Fruit fly (Drosophila melanogaster) whole organism, prepupa: ENCODE measurements around the gene CG6470.

Experiments
- Blimp-1 ChIP-seq: fragments of 200-800 bp; sonication (Bioruptor generic); optimal IDR thresholded peaks from 3 replicates; lab custom pipeline; 2017; ENCODE audit warnings: missing biosample characterization, missing genetic modification characterization, mild to moderate bottlenecking, moderate library complexity, missing genetic modification reagents
- CG10631 ChIP-seq: fragments of 200-800 bp; sonication (Bioruptor generic); optimal IDR thresholded peaks from 2 replicates; lab custom pipeline; 2016; ENCODE audit warnings: missing biosample characterization, missing genetic modification characterization
- CG10669 ChIP-seq: fragments of 200-800 bp; sonication (Bioruptor generic); optimal IDR thresholded peaks from 3 replicates; lab custom pipeline; 2018; ENCODE audit warnings: missing biosample characterization, mild to moderate bottlenecking, missing genetic modification characterization, moderate library complexity
- CG11294 ChIP-seq: fragments of 200-800 bp; sonication (Bioruptor generic); IDR thresholded peaks from 2 replicates; pipeline ENCODE4 v1.3.6; 2022; ENCODE audit warnings: missing biosample characterization, missing genetic modification characterization
- CG11762 ChIP-seq: fragments of 200-800 bp; sonication (Bioruptor generic); optimal IDR thresholded peaks from 3 replicates; lab custom pipeline; 2016; ENCODE audit warnings: missing biosample characterization, missing genetic modification characterization; ENCODE audit not compliant: insufficient read depth
- CG15336 ChIP-seq: fragments of 200-800 bp; sonication (Bioruptor generic); IDR thresholded peaks from 2 replicates; pipeline ENCODE4 v1.3.6; 2022; ENCODE audit warnings: missing biosample characterization, missing genetic modification characterization
- CG1621 ChIP-seq: fragments of 200-800 bp; sonication (Bioruptor generic); optimal IDR thresholded peaks from 3 replicates; lab custom pipeline; 2018; ENCODE audit warnings: missing biosample characterization, mild to moderate bottlenecking, missing genetic modification characterization
- CG16779 ChIP-seq: fragments of 200-800 bp; sonication (Bioruptor generic); optimal IDR thresholded peaks from 3 replicates; lab custom pipeline; 2017; ENCODE audit warnings: missing biosample characterization, mild to moderate bottlenecking, missing genetic modification characterization
- CG3032 ChIP-seq: fragments of 200-800 bp; optimal IDR thresholded peaks from 2 replicates; lab custom pipeline; 2019; ENCODE audit warnings: missing biosample characterization, mild to moderate bottlenecking, missing genetic modification characterization, moderate library complexity
- CG32006 ChIP-seq: fragments of 200-800 bp; sonication (Bioruptor generic); optimal IDR thresholded peaks from 3 replicates; lab custom pipeline; 2017; ENCODE audit warnings: missing biosample characterization, mild to moderate bottlenecking, missing genetic modification characterization
- CG34406 ChIP-seq: fragments of 200-800 bp; sonication (Bioruptor generic); optimal IDR thresholded peaks from 3 replicates; lab custom pipeline; 2016; ENCODE audit warnings: missing biosample characterization, missing genetic modification characterization
- CG3919 ChIP-seq: fragments of 200-800 bp; sonication (Bioruptor generic); optimal IDR thresholded peaks from 3 replicates; lab custom pipeline; 2016; ENCODE audit warnings: missing biosample characterization, missing genetic modification characterization
- CG4318 ChIP-seq: fragments of 200-800 bp; sonication (Bioruptor generic); optimal IDR thresholded peaks from 3 replicates; lab custom pipeline; 2017; ENCODE audit warnings: missing biosample characterization, mild to moderate bottlenecking, missing genetic modification characterization
- CG6163 ChIP-seq: fragments of 200-800 bp; sonication (Bioruptor generic); IDR thresholded peaks from 3 replicates; pipeline ENCODE4 v1.3.6; 2022; ENCODE audit warnings: missing biosample characterization, missing genetic modification characterization
- CG6276 ChIP-seq: fragments of 200-800 bp; sonication (Bioruptor generic); optimal IDR thresholded peaks from 2 replicates; lab custom pipeline; 2017; ENCODE audit warnings: missing biosample characterization, mild to moderate bottlenecking, missing genetic modification characterization
- CG6792 ChIP-seq: fragments of 200-800 bp; sonication (Bioruptor generic); optimal IDR thresholded peaks from 3 replicates; lab custom pipeline; 2016; ENCODE audit warnings: missing biosample characterization, missing genetic modification characterization
- CG6808 ChIP-seq: fragments of 200-800 bp; sonication (Bioruptor generic); optimal IDR thresholded peaks from 3 replicates; lab custom pipeline; 2017; ENCODE audit warnings: missing biosample characterization, missing genetic modification characterization, mild to moderate bottlenecking, moderate library complexity, missing genetic modification reagents
- CG6854 ChIP-seq: fragments of 200-800 bp; sonication (Bioruptor generic); optimal IDR thresholded peaks from 2 replicates; lab custom pipeline; 2017; ENCODE audit warnings: missing biosample characterization, mild to moderate bottlenecking, missing genetic modification characterization
- CG7368 ChIP-seq: fragments of 200-800 bp; sonication (Bioruptor generic); optimal IDR thresholded peaks from 3 replicates; lab custom pipeline; 2016; ENCODE audit warnings: missing biosample characterization, missing genetic modification characterization
- CG8632 ChIP-seq: fragments of 200-800 bp; sonication (Bioruptor generic); optimal IDR thresholded peaks from 3 replicates; lab custom pipeline; 2016; ENCODE audit warnings: missing biosample characterization, missing genetic modification characterization
- CG9139 ChIP-seq: fragments of 200-800 bp; sonication (Bioruptor generic); optimal IDR thresholded peaks from 3 replicates; lab custom pipeline; 2017; ENCODE audit warnings: missing biosample characterization, mild to moderate bottlenecking, missing genetic modification characterization
- Eip78C ChIP-seq: fragments of 200-800 bp; sonication (Bioruptor generic); peaks from one replicate; lab custom pipeline; 2016; ENCODE audit warnings: missing biosample characterization, missing genetic modification characterization
- Eip93F ChIP-seq: fragments of 200-800 bp; sonication (Bioruptor generic); optimal IDR thresholded peaks from 2 replicates; lab custom pipeline; 2016; ENCODE audit warnings: missing biosample characterization, mild to moderate bottlenecking, missing genetic modification characterization
- Ets96B ChIP-seq: fragments of 200-800 bp; optimal IDR thresholded peaks from 2 replicates; lab custom pipeline; 2019; ENCODE audit warnings: missing biosample characterization, mild to moderate bottlenecking, missing genetic modification characterization, moderate library complexity
- Gug ChIP-seq: fragments of 200-800 bp; sonication (Bioruptor generic); IDR thresholded peaks from 2 replicates; pipeline ENCODE4 v1.3.6; 2022; ENCODE audit warnings: missing biosample characterization, missing genetic modification characterization
- Hr4 ChIP-seq: fragments of 200-800 bp; sonication (Bioruptor generic); optimal IDR thresholded peaks from 3 replicates; lab custom pipeline; 2016; ENCODE audit warnings: missing biosample characterization, missing genetic modification characterization
- Lpt ChIP-seq: fragments of 200-800 bp; sonication (Bioruptor generic); optimal IDR thresholded peaks from 3 replicates; lab custom pipeline; 2016; ENCODE audit warnings: missing biosample characterization, missing genetic modification characterization
- Sox102F ChIP-seq: fragments of 200-800 bp; sonication (Bioruptor generic); optimal IDR thresholded peaks from 2 replicates; lab custom pipeline; 2016; ENCODE audit warnings: missing biosample characterization, mild to moderate bottlenecking, missing genetic modification characterization
- Sox14 ChIP-seq: fragments of 200-800 bp; sonication (Bioruptor generic); optimal IDR thresholded peaks from 3 replicates; lab custom pipeline; 2016; ENCODE audit warnings: missing biosample characterization, missing genetic modification characterization
- Sox15 ChIP-seq: fragments of 200-800 bp; sonication (Bioruptor generic); optimal IDR thresholded peaks from 3 replicates; lab custom pipeline; 2016; ENCODE audit warnings: missing biosample characterization, missing genetic modification characterization
- achi ChIP-seq: fragments of 200-800 bp; sonication (Bioruptor generic); optimal IDR thresholded peaks from 3 replicates; lab custom pipeline; 2016; ENCODE audit warnings: missing biosample characterization, missing genetic modification characterization
- acj6 ChIP-seq: fragments of 200-800 bp; sonication (Bioruptor generic); optimal IDR thresholded peaks from 3 replicates; lab custom pipeline; 2016; ENCODE audit warnings: missing biosample characterization, missing genetic modification characterization
- cyc ChIP-seq: fragments of 200-800 bp; sonication (Bioruptor generic); optimal IDR thresholded peaks from 3 replicates; lab custom pipeline; 2016; ENCODE audit warnings: missing biosample characterization, missing genetic modification characterization
- dac ChIP-seq: fragments of 200-800 bp; sonication (Bioruptor generic); optimal IDR thresholded peaks from 2 replicates; lab custom pipeline; 2017; ENCODE audit warnings: missing biosample characterization, mild to moderate bottlenecking, missing genetic modification characterization
- dsx ChIP-seq: fragments of 200-800 bp; optimal IDR thresholded peaks from 3 replicates; lab custom pipeline; 2019; ENCODE audit warnings: missing biosample characterization, mild to moderate bottlenecking, missing genetic modification characterization, moderate library complexity; ENCODE audit not compliant: poor library complexity, severe bottlenecking
- eg ChIP-seq: fragments of 200-800 bp; sonication (Bioruptor generic); IDR thresholded peaks from 3 replicates; pipeline ENCODE4 v1.3.6; 2022; ENCODE audit warnings: missing biosample characterization, missing genetic modification characterization
- esn ChIP-seq: fragments of 200-800 bp; sonication (Bioruptor generic); optimal IDR thresholded peaks from 2 replicates; lab custom pipeline; 2016; ENCODE audit warnings: missing biosample characterization, mild to moderate bottlenecking, missing genetic modification characterization, moderate library complexity
- fd59A ChIP-seq: fragments of 200-800 bp; sonication (Bioruptor generic); optimal IDR thresholded peaks from 2 replicates; lab custom pipeline; 2017; ENCODE audit warnings: missing biosample characterization, mild to moderate bottlenecking, missing genetic modification characterization, missing genetic modification reagents
- fd85E ChIP-seq: fragments of 200-800 bp; sonication (Bioruptor generic); optimal IDR thresholded peaks from 3 replicates; lab custom pipeline; 2016; ENCODE audit warnings: missing biosample characterization, missing genetic modification characterization
- fkh ChIP-seq: fragments of 200-800 bp; sonication (Bioruptor generic); optimal IDR thresholded peaks from 3 replicates; lab custom pipeline; 2017; ENCODE audit warnings: missing biosample characterization, mild to moderate bottlenecking, missing genetic modification characterization, moderate library complexity
- lz ChIP-seq: fragments of 200-800 bp; sonication (Bioruptor generic); optimal IDR thresholded peaks from 3 replicates; lab custom pipeline; 2016; ENCODE audit warnings: missing biosample characterization, missing genetic modification characterization
- net ChIP-seq: fragments of 200-800 bp; sonication (Bioruptor generic); optimal IDR thresholded peaks from 3 replicates; lab custom pipeline; 2016; ENCODE audit warnings: missing biosample characterization, missing genetic modification characterization
- pdm3 ChIP-seq: fragments of 200-800 bp; sonication (Bioruptor generic); optimal IDR thresholded peaks from 3 replicates; lab custom pipeline; 2016; ENCODE audit warnings: missing biosample characterization, missing genetic modification characterization
- salr ChIP-seq, 2 experiments: fragments of 200-800 bp; sonication (Bioruptor generic); optimal IDR thresholded peaks; 3 replicates each; lab custom pipeline; 2016 to 2018; ENCODE audit warnings: missing biosample characterization in 2 of 2, missing genetic modification characterization in 2 of 2, mild to moderate bottlenecking in 1 of 2
- spab ChIP-seq: fragments of 200-800 bp; sonication (Bioruptor generic); optimal IDR thresholded peaks from 2 replicates; lab custom pipeline; 2017; ENCODE audit warnings: missing biosample characterization, mild to moderate bottlenecking, missing genetic modification characterization, missing genetic modification reagents
- topi ChIP-seq: fragments of 200-800 bp; sonication (Bioruptor generic); optimal IDR thresholded peaks from 3 replicates; lab custom pipeline; 2016; ENCODE audit warnings: missing biosample characterization, missing genetic modification characterization
- vri ChIP-seq: fragments of 200-800 bp; sonication (Bioruptor generic); optimal IDR thresholded peaks from 3 replicates; lab custom pipeline; 2016; ENCODE audit warnings: missing biosample characterization, mild to moderate bottlenecking, missing genetic modification characterization

Gene CG6470

DNA sequence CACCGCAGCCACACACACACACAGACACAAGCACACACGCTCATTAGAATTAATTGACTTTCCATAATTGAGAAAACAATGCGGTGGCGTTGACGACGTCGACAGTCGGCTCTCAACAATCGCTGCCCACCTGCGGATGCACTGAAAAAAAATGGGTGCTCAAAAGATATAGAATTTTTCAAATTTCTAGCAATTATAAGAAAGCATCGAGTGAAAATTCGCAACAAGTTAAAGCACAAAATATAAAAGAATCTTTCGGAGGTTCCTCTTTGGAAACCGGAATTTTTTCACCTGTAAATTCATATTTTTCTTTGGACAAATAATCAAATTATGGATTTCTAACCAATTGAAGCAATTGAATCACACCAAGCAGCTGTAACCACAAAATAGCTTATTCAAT, 27.2 kb upstream of the CG6470 start (continued):
- TF ChIP-seq Blimp-1 (no peak), net (GFP tag; lab: Kevin White, UChicago) (peak; percentile 43), achi (peak; percentile 50), CG6792 (peak; percentile 3), CG15336 (GFP tag; lab: Robert Waterston, UW) (peak; percentile 69), dac (peak; percentile 30), fd85E (GFP tag; lab: Kevin White, UChicago) (no peak), CG3032 (tag; lab: Kevin White, UChicago) (no peak), pdm3 (peak; percentile 47), Sox14 (peak; percentile 28), esn (GFP tag; lab: Kevin White, UChicago) (peak; percentile 19), topi (GFP tag; lab: Kevin White, UChicago) (peak; percentile 38), CG34406 (GFP tag; lab: Kevin White, UChicago) (no peak), CG6854 (GFP tag; lab: Kevin White, UChicago) (no peak), CG32006 (GFP tag; lab: Kevin White, UChicago) (peak; percentile 67), Ets96B (tag; lab: Kevin White, UChicago) (no peak), CG3919 (GFP tag; lab: Kevin White, UChicago) (peak; percentile 48), CG8632 (GFP tag; lab: Kevin White, UChicago) (peak; percentile 3), CG6163 (GFP tag; lab: Robert Waterston, UW) (peak; percentile 63; the same call in 2 of the 3 replicates), CG4318 (GFP tag; lab: Kevin White, UChicago) (peak; percentile 59), CG16779 (tag; lab: Kevin White, UChicago) (no peak), dsx (GFP tag; lab: Kevin White, UChicago) (no peak), fkh (GFP tag; lab: Kevin White, UChicago) (no peak), CG6276 (peak; percentile 59), CG7368 (peak; percentile 9), CG9139 (GFP tag; lab: Kevin White, UChicago) (no peak), lz (peak; percentile 21), acj6 (GFP tag; lab: Kevin White, UChicago) (peak; percentile 23), CG10669 (GFP tag; lab: Kevin White, UChicago) (peak; percentile 10), eg (GFP tag; lab: Robert Waterston, UW) (peak; percentile 82), Hr4 (peak; percentile 60), Gug (GFP tag; lab: Robert Waterston, UW) (peak; percentile 53), CG1621 (no peak), Sox15 (GFP tag; lab: Kevin White, UChicago) (no peak), CG10631 (GFP tag; lab: Kevin White, UChicago) (peak; percentile 42)

DNA sequence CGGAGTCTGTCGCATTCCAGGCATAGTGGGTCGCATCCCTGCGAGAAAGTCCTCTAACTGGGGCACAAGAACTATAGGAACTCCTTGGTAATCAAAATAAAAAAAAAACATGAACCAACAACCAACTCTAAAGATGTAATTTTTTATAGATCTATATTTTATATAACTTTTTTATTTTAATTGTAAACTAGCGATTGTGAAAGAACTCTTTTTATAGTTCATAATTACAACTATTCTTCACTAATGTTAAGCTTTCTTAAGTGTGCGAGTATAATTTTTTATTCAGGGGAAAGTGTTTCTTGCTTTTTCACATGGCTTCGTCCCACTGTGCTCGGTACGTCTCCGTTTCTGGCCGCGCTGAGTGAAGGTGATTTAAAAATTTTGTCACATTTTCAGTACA, 25.6 kb upstream of the CG6470 start:
- peak; percentile 66 for TF ChIP-seq CG34406 (GFP tag; lab: Kevin White, UChicago)
- TF ChIP-seq dac = no peak
- peak; percentile 2 for TF ChIP-seq CG4318 (GFP tag; lab: Kevin White, UChicago)
- peak; percentile 13 for TF ChIP-seq CG11762
- peak; percentile 65 for TF ChIP-seq CG10631 (GFP tag; lab: Kevin White, UChicago)
- TF ChIP-seq Sox102F (GFP tag; lab: Kevin White, UChicago) = peak; percentile 3
- TF ChIP-seq achi = peak; percentile 65
- no peak for TF ChIP-seq dsx (GFP tag; lab: Kevin White, UChicago)
- TF ChIP-seq spab (GFP tag; lab: Kevin White, UChicago) = peak; percentile 57
- TF ChIP-seq CG11294 = no peak
- TF ChIP-seq Eip93F (GFP tag; lab: Kevin White, UChicago) = no peak
- TF ChIP-seq Eip78C (GFP tag; lab: Kevin White, UChicago) = peak; percentile 90
- peak; percentile 51 for TF ChIP-seq fd59A (GFP tag; lab: Kevin White, UChicago)
- no peak for TF ChIP-seq fkh (GFP tag; lab: Kevin White, UChicago)
- TF ChIP-seq lz = peak; percentile 27
- TF ChIP-seq Lpt = no peak
- TF ChIP-seq Gug (GFP tag; lab: Robert Waterston, UW) = no peak
- TF ChIP-seq CG6276 = peak; percentile 17
- TF ChIP-seq CG6163 (GFP tag; lab: Robert Waterston, UW) = peak; percentile 33; the same call in 1 of the 3 replicates
- peak; percentile 4 for TF ChIP-seq Ets96B (tag; lab: Kevin White, UChicago)
- TF ChIP-seq acj6 (GFP tag; lab: Kevin White, UChicago) = peak; percentile 63
- peak in 1 of 2 experiments; percentile 45 for TF ChIP-seq salr (GFP tag; optimal IDR thresholded peaks at IDR 0.05; lab: Kevin White, UChicago)
- no peak for TF ChIP-seq vri (GFP tag; lab: Kevin White, UChicago)
- peak; percentile 62 for TF ChIP-seq CG6808
- TF ChIP-seq CG3032 (tag; lab: Kevin White, UChicago) = peak; percentile 17
- peak; percentile 66 for TF ChIP-seq CG3919 (GFP tag; lab: Kevin White, UChicago)
- TF ChIP-seq CG15336 (GFP tag; lab: Robert Waterston, UW) = peak; percentile 45; the same call in 1 of the 2 replicates
- TF ChIP-seq CG1621 = no peak
- peak; percentile 4 for TF ChIP-seq cyc (GFP tag; lab: Kevin White, UChicago)
- TF ChIP-seq pdm3 = peak; percentile 47
- TF ChIP-seq CG16779 (tag; lab: Kevin White, UChicago) = no peak
